Fruit fly (Drosophila melanogaster): Measurements from ENCODE around the gene CG14540.

Gene CG14540

DNA sequence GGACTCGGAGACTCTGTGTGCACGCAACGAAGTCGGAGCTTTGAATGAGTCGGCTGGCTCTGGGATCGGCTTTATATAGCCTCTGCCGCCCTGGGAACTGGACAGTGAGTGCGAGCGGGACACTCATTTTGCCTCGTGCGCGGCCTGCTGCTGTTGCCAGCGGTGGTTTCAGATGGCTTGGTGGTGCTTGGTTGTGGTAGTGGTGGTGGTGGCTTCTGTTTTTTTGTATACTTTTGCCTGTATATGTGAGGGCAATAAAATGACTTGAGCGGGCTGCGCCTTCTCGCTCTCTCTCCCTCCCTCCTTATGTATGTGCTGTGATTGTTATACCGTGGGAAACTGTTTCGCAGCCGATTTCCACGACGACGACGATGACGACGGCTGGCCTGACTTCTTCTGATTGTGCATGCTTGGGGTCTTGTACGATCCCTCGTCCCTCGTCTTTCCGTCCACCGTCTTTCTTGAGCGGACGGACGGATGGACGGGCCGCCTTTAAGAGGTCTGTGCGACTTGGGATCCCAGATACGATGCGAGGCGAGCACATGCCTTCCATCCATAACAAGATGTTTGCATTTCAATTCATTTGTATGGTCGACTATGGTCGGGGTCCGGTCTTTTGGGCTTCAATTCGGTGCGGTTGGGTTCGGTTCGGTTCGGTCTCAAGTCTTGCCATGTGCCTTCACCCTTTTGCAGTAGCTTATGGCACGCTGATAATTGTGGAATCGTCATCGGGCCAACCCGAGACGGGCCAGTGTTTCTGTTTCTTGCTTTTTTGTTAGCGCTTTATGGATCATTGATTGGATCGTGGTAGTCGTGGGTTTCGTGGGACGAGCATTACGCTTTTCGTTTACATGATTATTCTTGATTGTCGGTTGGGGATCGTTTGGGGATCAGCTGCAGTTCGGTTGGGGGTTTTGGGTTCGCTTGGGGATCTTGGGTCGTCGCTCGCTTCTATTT, 47.2 kb downstream of the CG14540 start (continued):
- TF ChIP-seq Pdp1 (GFP tag; optimal IDR thresholded peaks at IDR 0.05): peak; percentile 1 to 33
- TF ChIP-seq twi (tag; optimal IDR thresholded peaks at IDR 0.05): peak; percentile 91
- TF ChIP-seq gcm (GFP tag; optimal IDR thresholded peaks at IDR 0.05): peak; percentile 80
- TF ChIP-seq org-1 (GFP tag; optimal IDR thresholded peaks at IDR 0.05): no peak
- no peak for TF ChIP-seq sr (GFP tag; IDR thresholded peaks at IDR 0.05)
- peak in 1 of 2 experiments; percentile 74 for TF ChIP-seq Hr78 (GFP tag; optimal IDR thresholded peaks at IDR 0.05)
- TF ChIP-seq lbe (GFP tag; optimal IDR thresholded peaks at IDR 0.05): peak; percentile 52
- peak; percentile 88 for TF ChIP-seq CG12769 (tag; optimal IDR thresholded peaks at IDR 0.05)
- TF ChIP-seq ssp (GFP tag; IDR thresholded peaks at IDR 0.05): no peak
- peak; percentile 1 for TF ChIP-seq MESR4 (GFP tag; optimal IDR thresholded peaks at IDR 0.05)
- TF ChIP-seq abd-A (tag; optimal IDR thresholded peaks at IDR 0.05): peak; percentile 97
- no peak for TF ChIP-seq CrebB (tag; optimal IDR thresholded peaks at IDR 0.05)
- peak; percentile 59 for TF ChIP-seq nerfin-1 (tag; optimal IDR thresholded peaks at IDR 0.05)
- TF ChIP-seq CG17385 (GFP tag; optimal IDR thresholded peaks at IDR 0.05): peak; percentile 33
- no peak for TF ChIP-seq CG11456 (GFP tag; IDR thresholded peaks at IDR 0.05)
- TF ChIP-seq CG7372 (GFP tag; IDR thresholded peaks at IDR 0.05): no peak
- peak; percentile 8 for TF ChIP-seq CG3407 (GFP tag; optimal IDR thresholded peaks at IDR 0.05)
- TF ChIP-seq CG4617 (GFP tag; optimal IDR thresholded peaks at IDR 0.05; ENCODE audit: borderline replicate concordance): no peak
- TF ChIP-seq her (GFP tag; optimal IDR thresholded peaks at IDR 0.05): peak; percentile 7
- no peak for TF ChIP-seq CG9437 (GFP tag; optimal IDR thresholded peaks at IDR 0.05)
- peak; percentile 45 for TF ChIP-seq CG11504 (tag; optimal IDR thresholded peaks at IDR 0.05)
- TF ChIP-seq CG10209 (GFP tag; optimal IDR thresholded peaks at IDR 0.05): no peak
- peak; percentile 17 for TF ChIP-seq CG18599 (GFP tag; optimal IDR thresholded peaks at IDR 0.05)
- TF ChIP-seq CG5180 (GFP tag; optimal IDR thresholded peaks at IDR 0.05): peak; percentile 81
- no peak for TF ChIP-seq CG10431 (GFP tag; optimal IDR thresholded peaks at IDR 0.05)
- TF ChIP-seq CG8924 (tag; optimal IDR thresholded peaks at IDR 0.05): peak; percentile 29
- peak; percentile 32 for TF ChIP-seq Max (GFP tag; optimal IDR thresholded peaks at IDR 0.05)
- TF ChIP-seq NC2β (GFP tag; optimal IDR thresholded peaks at IDR 0.05): peak; percentile 12
- TF ChIP-seq odd (GFP tag; optimal IDR thresholded peaks at IDR 0.05): peak; percentile 90
- peak; percentile 51; the same call in 1 of the 3 replicates for TF ChIP-seq ken (GFP tag; IDR thresholded peaks at IDR 0.05)
- TF ChIP-seq Bteb2 (GFP tag; optimal IDR thresholded peaks at IDR 0.05): no peak
- no peak for TF ChIP-seq CG6654 (GFP tag; optimal IDR thresholded peaks at IDR 0.05)
- no peak for TF ChIP-seq CG3995 (GFP tag; optimal IDR thresholded peaks at IDR 0.05)
- peak; percentile 72 for TF ChIP-seq p53 (GFP tag; optimal IDR thresholded peaks at IDR 0.05)

DNA sequence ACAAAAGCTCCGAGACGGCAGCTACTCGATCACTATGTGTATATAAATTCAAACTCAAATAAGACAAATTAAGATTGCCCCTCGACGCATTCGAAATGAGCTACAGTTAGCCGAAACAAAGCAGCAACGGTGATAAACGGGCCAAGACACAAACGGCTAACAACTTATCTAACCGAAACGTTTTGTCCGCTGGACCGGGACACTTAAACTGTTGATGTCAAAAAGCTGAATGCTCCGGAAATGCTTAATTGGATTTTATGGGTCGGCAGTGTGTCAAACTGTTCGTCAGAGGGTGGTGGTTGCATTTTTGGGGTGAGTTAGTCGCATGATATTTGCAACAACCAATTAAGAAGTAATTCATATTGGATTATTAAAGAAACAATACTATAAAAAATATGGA, 48.2 kb downstream of the CG14540 start:
- TF ChIP-seq Hey (tag; optimal IDR thresholded peaks at IDR 0.05) (no peak), Dip2 (GFP tag; IDR thresholded peaks at IDR 0.05) (no peak), lbe (GFP tag; optimal IDR thresholded peaks at IDR 0.05) (no peak), vvl (GFP tag; IDR thresholded peaks at IDR 0.05) (0 out of 2 replicates have a peak, but pooled peaks have one; percentile 10), bsh (GFP tag; optimal IDR thresholded peaks at IDR 0.05) (no peak), pros (GFP tag; optimal IDR thresholded peaks at IDR 0.05) (peak; percentile 34), crol (GFP tag; IDR thresholded peaks at IDR 0.05) (no peak), CG17802 (tag; optimal IDR thresholded peaks at IDR 0.05) (no peak), MESR4 (GFP tag; optimal IDR thresholded peaks at IDR 0.05) (no peak), sr (GFP tag; IDR thresholded peaks at IDR 0.05) (no peak), Elba2 (GFP tag; optimal IDR thresholded peaks at IDR 0.05) (peak; percentile 78), CG30020 (tag; optimal IDR thresholded peaks at IDR 0.05) (no peak), Deaf1 (tag; optimal IDR thresholded peaks at IDR 0.05) (no peak), sens (GFP tag) (no peak), abd-A (tag; optimal IDR thresholded peaks at IDR 0.05) (peak; percentile 45), HHEX (GFP tag; optimal IDR thresholded peaks at IDR 0.05) (no peak), gsb-n (tag; optimal IDR thresholded peaks at IDR 0.05) (no peak), CG4360 (GFP tag; IDR thresholded peaks at IDR 0.05) (no peak), Atf-2 (GFP tag; optimal IDR thresholded peaks at IDR 0.05) (no peak)
